Worm (Caenorhabditis elegans) whole organism, mixed stage, embryonic: Measurements from ENCODE around the gene srh-125.

Experiments
- M03D4.4 ChIP-seq: sonication (generic microtip); optimal IDR thresholded peaks from 2 replicates; lab custom pipeline; 2017; ENCODE audit warnings: mild to moderate bottlenecking, missing genetic modification characterization, missing compliant biosample characterization
- bed-3 ChIP-seq: fragments of 200-800 bp; sonication (Bioruptor generic); optimal IDR thresholded peaks from 3 replicates; lab custom pipeline; 2018; ENCODE audit warnings: mild to moderate bottlenecking, missing genetic modification characterization, moderate library complexity, missing compliant biosample characterization
- ceh-43 ChIP-seq: fragments of 200-800 bp; sonication (Bioruptor generic); optimal IDR thresholded peaks from 2 replicates; lab custom pipeline; 2018; ENCODE audit warnings: mild to moderate bottlenecking, missing genetic modification characterization, moderate library complexity, missing compliant biosample characterization
- ceh-83 ChIP-seq: fragments of 200-800 bp; sonication (Bioruptor generic); optimal IDR thresholded peaks from 2 replicates; lab custom pipeline; 2018; ENCODE audit warnings: mild to moderate bottlenecking, missing genetic modification characterization, missing compliant biosample characterization
- cnd-1 ChIP-seq: fragments of 200-800 bp; sonication (Bioruptor generic); optimal IDR thresholded peaks from 2 replicates; lab custom pipeline; 2018; ENCODE audit warnings: mild to moderate bottlenecking, missing genetic modification characterization, missing compliant biosample characterization
- elt-3 ChIP-seq: fragments of 150-350 bp; optimal IDR thresholded peaks from 2 replicates; lab custom pipeline; 2014; ENCODE audit warnings: missing biosample characterization, missing genetic modification characterization
- flh-1 ChIP-seq: fragments of 200-800 bp; sonication (Bioruptor generic); optimal IDR thresholded peaks from 2 replicates; lab custom pipeline; 2018; ENCODE audit warnings: mild to moderate bottlenecking, missing genetic modification characterization, moderate library complexity, missing compliant biosample characterization
- ham-2 ChIP-seq: fragments of 200-800 bp; sonication (Bioruptor generic); optimal IDR thresholded peaks from 2 replicates; lab custom pipeline; 2018; ENCODE audit warnings: mild to moderate bottlenecking, missing genetic modification characterization, missing compliant biosample characterization
- lin-13 ChIP-seq: fragments of 150-350 bp; optimal IDR thresholded peaks from 2 replicates; lab custom pipeline; 2014; ENCODE audit warnings: missing biosample characterization, missing genetic modification characterization
- lin-32 ChIP-seq: fragments of 200-800 bp; sonication (Bioruptor generic); optimal IDR thresholded peaks from 2 replicates; lab custom pipeline; 2018; ENCODE audit warnings: mild to moderate bottlenecking, missing genetic modification characterization, missing compliant biosample characterization
- lsy-2 ChIP-seq: fragments of 150-350 bp; optimal IDR thresholded peaks from 2 replicates; lab custom pipeline; 2014; ENCODE audit warnings: missing biosample characterization, missing genetic modification characterization
- mab-5 ChIP-seq: fragments of 150-350 bp; optimal IDR thresholded peaks from 2 replicates; lab custom pipeline; 2014; ENCODE audit warnings: missing biosample characterization, missing genetic modification characterization
- mep-1 ChIP-seq: fragments of 150-350 bp; optimal IDR thresholded peaks from 2 replicates; lab custom pipeline; 2017; ENCODE audit warnings: missing biosample characterization, missing genetic modification reagents, missing genetic modification characterization, inconsistent platforms
- mls-2 ChIP-seq: sonication (generic microtip); optimal IDR thresholded peaks from 2 replicates; lab custom pipeline; 2016; ENCODE audit warnings: mild to moderate bottlenecking, missing genetic modification characterization, moderate library complexity, missing compliant biosample characterization
- nhr-12 ChIP-seq: fragments of 150-350 bp; optimal IDR thresholded peaks from 2 replicates; lab custom pipeline; 2014; ENCODE audit warnings: missing biosample characterization, missing genetic modification characterization
- nhr-2 ChIP-seq: fragments of 150-350 bp; optimal IDR thresholded peaks from 2 replicates; lab custom pipeline; 2014; ENCODE audit warnings: missing biosample characterization, missing genetic modification characterization
- nhr-28 ChIP-seq: fragments of 150-350 bp; optimal IDR thresholded peaks from 2 replicates; lab custom pipeline; 2014; ENCODE audit warnings: missing biosample characterization, missing genetic modification characterization
- nhr-76 ChIP-seq: sonication (generic microtip); optimal IDR thresholded peaks from 2 replicates; lab custom pipeline; 2017; ENCODE audit warnings: missing biosample characterization, missing genetic modification characterization
- pha-4 ChIP-seq: fragments of 150-350 bp; optimal IDR thresholded peaks from 2 replicates; lab custom pipeline; 2018; ENCODE audit warnings: missing biosample characterization, missing genetic modification reagents, missing genetic modification characterization
- sem-2 ChIP-seq: fragments of 200-800 bp; sonication (Bioruptor generic); optimal IDR thresholded peaks from 2 replicates; lab custom pipeline; 2018; ENCODE audit warnings: mild to moderate bottlenecking, missing genetic modification characterization, missing compliant biosample characterization
- sptf-1 ChIP-seq: sonication (generic microtip); optimal IDR thresholded peaks from 2 replicates; lab custom pipeline; 2017; ENCODE audit warnings: mild to moderate bottlenecking, missing genetic modification characterization, moderate library complexity, missing compliant biosample characterization
- unc-120 ChIP-seq: sonication (generic microtip); optimal IDR thresholded peaks from 2 replicates; lab custom pipeline; 2017; ENCODE audit warnings: missing genetic modification characterization, missing compliant biosample characterization; ENCODE audit not compliant: poor library complexity, severe bottlenecking
- unc-39 ChIP-seq: fragments of 150-350 bp; optimal IDR thresholded peaks from 2 replicates; lab custom pipeline; 2014; ENCODE audit warnings: missing biosample characterization, missing genetic modification characterization
- unc-62 ChIP-seq: fragments of 150-350 bp; optimal IDR thresholded peaks from 2 replicates; lab custom pipeline; 2014; ENCODE audit warnings: missing biosample characterization, missing genetic modification reagents, missing genetic modification characterization
- zip-8 ChIP-seq: fragments of 150-350 bp; optimal IDR thresholded peaks from 2 replicates; lab custom pipeline; 2014; ENCODE audit warnings: missing biosample characterization, missing genetic modification characterization
- ztf-11 ChIP-seq: fragments of 150-350 bp; optimal IDR thresholded peaks from 2 replicates; lab custom pipeline; 2014; ENCODE audit warnings: missing biosample characterization, missing genetic modification characterization

srh-125 gene

ce11 chrV:7432441-7433146 is 44.1 kb downstream of the srh-125 start:
- TF ChIP-seq ham-2 (GFP tag; lab: Kevin White, UChicago) (no peak), nhr-28 (tag; lab: Kevin White, UChicago) (no peak), nhr-76 (no peak)
- TF ChIP-seq, all 35 proteins: peak for 0

- TF ChIP-seq ceh-43 (GFP tag; lab: Kevin White, UChicago), result no peak
- no peak for TF ChIP-seq unc-120 (tag; lab: Kevin White, UChicago)
- TF ChIP-seq nhr-28 (tag; lab: Kevin White, UChicago), result no peak
- TF ChIP-seq elt-3, result no peak
- TF ChIP-seq zip-8, result no peak
- TF ChIP-seq pha-4 (tag; lab: Kevin White, UChicago), result no peak
- no peak for TF ChIP-seq ztf-11 (tag; lab: Kevin White, UChicago)
- no peak for TF ChIP-seq sem-2 (GFP tag; lab: Kevin White, UChicago)
- no peak for TF ChIP-seq nhr-76
- TF ChIP-seq sptf-1 (tag; lab: Kevin White, UChicago), result no peak
- no peak for TF ChIP-seq nhr-12
- TF ChIP-seq mab-5 (tag; lab: Kevin White, UChicago), result no peak
- no peak for TF ChIP-seq ceh-83 (GFP tag; lab: Kevin White, UChicago)
- no peak for TF ChIP-seq lin-13
- TF ChIP-seq mep-1, result no peak
- no peak for TF ChIP-seq nhr-2 (tag; lab: Kevin White, UChicago)
- TF ChIP-seq M03D4.4, result no peak
- TF ChIP-seq cnd-1 (tag; lab: Kevin White, UChicago), result no peak
Observed at ce11 chrV:7431016-7431415, 45.6 kb downstream of the srh-125 start, which contains the start of gene srw-71. TSS of gene srw-71 (minus strand) at chrV:7431116.

DNA sequence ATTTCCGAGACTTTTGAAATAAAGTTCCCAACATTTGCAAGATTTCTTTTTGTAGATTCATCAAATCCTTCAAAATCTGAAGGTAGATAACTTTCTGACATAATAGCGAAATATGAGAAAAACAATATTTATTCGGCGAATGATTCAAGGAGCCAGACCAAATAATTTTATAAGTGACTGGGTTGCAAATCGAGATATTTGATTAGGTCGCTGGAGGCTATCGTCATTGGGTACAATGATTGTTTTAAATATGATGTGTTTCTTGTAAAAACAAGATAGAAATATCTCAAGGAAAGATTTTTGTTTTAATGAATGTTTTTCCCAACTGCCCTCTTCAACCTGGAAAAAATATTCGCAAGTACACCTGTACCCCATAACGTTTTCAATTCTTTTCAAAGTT is 47.8 kb downstream of the srh-125 start, which contains the start of gene srw-69:
srw-69 (minus strand) TSS at position 101 of the 400 bp plus-strand sequence.
- TF ChIP-seq unc-120 (tag; lab: Kevin White, UChicago), result no peak
- no peak for TF ChIP-seq mls-2 (tag; lab: Kevin White, UChicago)
- TF ChIP-seq bed-3 (GFP tag; lab: Kevin White, UChicago), result no peak
- no peak for TF ChIP-seq elt-3
- no peak for TF ChIP-seq zip-8
- no peak for TF ChIP-seq lsy-2 (tag; lab: Kevin White, UChicago)
- TF ChIP-seq sem-2 (GFP tag; lab: Kevin White, UChicago), result no peak
- TF ChIP-seq M03D4.4, result no peak
- TF ChIP-seq sptf-1 (tag; lab: Kevin White, UChicago), result no peak
- TF ChIP-seq lin-32 (GFP tag; lab: Kevin White, UChicago), result no peak
- TF ChIP-seq flh-1 (GFP tag; lab: Kevin White, UChicago), result no peak
- TF ChIP-seq mab-5 (tag; lab: Kevin White, UChicago), result no peak
- TF ChIP-seq, all 35 proteins: peak for 0

- TF ChIP-seq unc-39 (tag; lab: Kevin White, UChicago) (no peak), ham-2 (GFP tag; lab: Kevin White, UChicago) (no peak), unc-62 (GFP tag; lab: Kevin White, UChicago) (no peak)
Observed at ce11 chrV:7426594-7426993, 50.1 kb downstream of the srh-125 start, which contains the start of gene srw-68. TSS of gene srw-68 (minus strand) at chrV:7426694.
